Worm (Caenorhabditis elegans): ENCODE results near the gene mrps-12.

DNA sequence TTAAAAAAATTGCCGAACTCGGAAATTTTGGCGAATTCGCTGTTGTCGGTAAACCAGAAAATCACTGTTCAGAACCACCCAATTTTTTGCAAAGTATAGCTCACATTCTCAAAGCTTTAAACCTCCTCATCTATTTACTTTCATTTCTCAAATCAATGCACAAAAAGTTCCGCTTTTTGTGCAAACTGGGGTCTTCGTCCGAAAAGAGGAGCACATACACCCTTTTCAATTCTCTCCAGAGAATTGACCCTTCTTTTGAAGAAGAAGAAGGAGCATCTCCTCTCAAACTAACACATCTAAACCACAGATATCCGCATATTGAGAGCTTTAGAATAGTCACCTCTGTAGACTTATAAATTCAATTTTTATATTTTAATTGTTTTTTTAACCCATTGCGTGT is 37.4 kb downstream of the mrps-12 start:
- TF ChIP-seq ceh-24 (tag; optimal IDR thresholded peaks at IDR 0.05) (no peak), Y22D7AL.16 (tag; optimal IDR thresholded peaks at IDR 0.05) (no peak)

Measured in whole organism, late embryonic.